Fruit fly (Drosophila melanogaster) whole organism: ENCODE data around the gene Paics.

Experiments used
- CG8478 ChIP-seq: fragments of >200 bp; optimal IDR thresholded peaks from 2 replicates; lab custom pipeline; 2018; ENCODE audit warnings: inconsistent platforms
- Dll ChIP-seq: fragments of >200 bp; optimal IDR thresholded peaks from 2 replicates; lab custom pipeline; 2017
- EcR ChIP-seq, 2 experiments: fragments of >200 bp; optimal IDR thresholded peaks; 2 replicates each; lab custom pipeline; 2017; ENCODE audit warnings: missing biosample characterization in 2 of 2, missing genetic modification characterization in 2 of 2, missing genetic modification reagents in 2 of 2
- pan ChIP-seq: fragments of >200 bp; optimal IDR thresholded peaks from 2 replicates; lab custom pipeline; 2017
- psq ChIP-seq: fragments of >200 bp; optimal IDR thresholded peaks from 2 replicates; lab custom pipeline; 2017
- usp ChIP-seq: fragments of >200 bp; optimal IDR thresholded peaks from 2 replicates; lab custom pipeline; 2017; ENCODE audit warnings: missing biosample characterization, missing genetic modification characterization, mixed read lengths

The Paics gene

dm6 chrX:12760466-12761133, at the start of gene Paics:
Gene Paics, minus strand, starts transcription at chrX:12760617.
- TF ChIP-seq Dll (no peak), usp (GFP tag; lab: Kevin White, UChicago) (no peak), pan (lab: Kevin White, UChicago) (peak; percentile 37), CG8478 (no peak)

dm6 chrX:12801357-12801756, 40.9 kb upstream of the Paics start, which contains the start of gene Nep6:
Gene Nep6, plus strand, starts transcription at chrX:12801661.
- TF ChIP-seq EcR (GFP tag; optimal IDR thresholded peaks at IDR 0.05; lab: Kevin White, UChicago) (no peak), pan (lab: Kevin White, UChicago) (no peak), Dll (no peak), CG8478 (no peak), usp (GFP tag; lab: Kevin White, UChicago) (no peak), psq (lab: Kevin White, UChicago) (no peak)

- TF ChIP-seq psq (lab: Kevin White, UChicago) (no peak), usp (GFP tag; lab: Kevin White, UChicago) (no peak), Dll (no peak), CG8478 (no peak), pan (lab: Kevin White, UChicago) (no peak), EcR (GFP tag; optimal IDR thresholded peaks at IDR 0.05; lab: Kevin White, UChicago) (no peak)
These were observed 24.4 kb upstream of the Paics start, which contains the start of gene CG32647 for dm6 chrX:12784690-12785441. Gene CG32647, minus strand, starts transcription at chrX:12784958.

dm6 chrX:12777763-12778408, 17.5 kb upstream of the Paics start:
- no peak for TF ChIP-seq pan (lab: Kevin White, UChicago)
- no peak for TF ChIP-seq CG8478
- no peak for TF ChIP-seq Dll
- no peak for TF ChIP-seq EcR (GFP tag; optimal IDR thresholded peaks at IDR 0.05; lab: Kevin White, UChicago)
- no peak for TF ChIP-seq psq (lab: Kevin White, UChicago)
- TF ChIP-seq usp (GFP tag; lab: Kevin White, UChicago) = no peak

dm6 chrX:12777195-12777594, 16.8 kb upstream of the Paics start:
- TF ChIP-seq usp (GFP tag; lab: Kevin White, UChicago) (no peak), CG8478 (no peak), pan (lab: Kevin White, UChicago) (no peak), Dll (no peak), EcR (GFP tag; optimal IDR thresholded peaks at IDR 0.05; lab: Kevin White, UChicago) (no peak)

dm6 chrX:12766286-12766685, 5.9 kb upstream of the Paics start:
- TF ChIP-seq psq (lab: Kevin White, UChicago) (no peak), pan (lab: Kevin White, UChicago) (no peak), usp (GFP tag; lab: Kevin White, UChicago) (no peak), EcR (GFP tag; optimal IDR thresholded peaks at IDR 0.05; lab: Kevin White, UChicago) (no peak), CG8478 (no peak), Dll (no peak)

dm6 chrX:12765736-12766135, 5.3 kb upstream of the Paics start:
- TF ChIP-seq CG8478 = no peak
- no peak for TF ChIP-seq usp (GFP tag; lab: Kevin White, UChicago)
- no peak for TF ChIP-seq Dll
- no peak for TF ChIP-seq pan (lab: Kevin White, UChicago)
- no peak for TF ChIP-seq EcR (GFP tag; optimal IDR thresholded peaks at IDR 0.05; lab: Kevin White, UChicago)
- TF ChIP-seq psq (lab: Kevin White, UChicago) = no peak

- TF ChIP-seq EcR (GFP tag; optimal IDR thresholded peaks at IDR 0.05; lab: Kevin White, UChicago) = no peak
- no peak for TF ChIP-seq Dll
- TF ChIP-seq usp (GFP tag; lab: Kevin White, UChicago) = no peak
- no peak for TF ChIP-seq psq (lab: Kevin White, UChicago)
- TF ChIP-seq CG8478 = no peak
- no peak for TF ChIP-seq pan (lab: Kevin White, UChicago)
These were observed 4.7 kb upstream of the Paics start, which contains the start of gene Agpat1 for dm6 chrX:12765076-12765475. Gene Agpat1, plus strand, starts transcription at chrX:12765266.

- TF ChIP-seq psq (lab: Kevin White, UChicago) = no peak
- no peak for TF ChIP-seq EcR (GFP tag; optimal IDR thresholded peaks at IDR 0.05; lab: Kevin White, UChicago)
- no peak for TF ChIP-seq usp (GFP tag; lab: Kevin White, UChicago)
- no peak for TF ChIP-seq CG8478
- no peak for TF ChIP-seq pan (lab: Kevin White, UChicago)
- TF ChIP-seq Dll = no peak
These were observed 4.2 kb upstream of the Paics start for dm6 chrX:12764640-12765039.

dm6 chrX:12763467-12763866, 3.0 kb upstream of the Paics start, which contains the start of gene pira:
Gene pira, minus strand, starts transcription at chrX:12763611.
- TF ChIP-seq usp (GFP tag; lab: Kevin White, UChicago) (no peak), CG8478 (no peak), Dll (no peak), pan (lab: Kevin White, UChicago) (no peak), EcR (GFP tag; optimal IDR thresholded peaks at IDR 0.05; lab: Kevin White, UChicago) (no peak), psq (lab: Kevin White, UChicago) (no peak)

- TF ChIP-seq pan (lab: Kevin White, UChicago) (no peak), usp (GFP tag; lab: Kevin White, UChicago) (no peak), Dll (no peak), CG8478 (no peak), psq (lab: Kevin White, UChicago) (no peak), EcR (GFP tag; optimal IDR thresholded peaks at IDR 0.05; lab: Kevin White, UChicago) (no peak)
These were observed 1.3 kb downstream of the Paics start for dm6 chrX:12759162-12759561.
